Worm (Caenorhabditis elegans) whole organism, L4 larva: ENCODE results near the gene srh-295.

Source experiments
- Y48G9A.11 ChIP-seq: fragments of 200-800 bp; sonication (Bioruptor generic); IDR thresholded peaks from 2 replicates; pipeline ENCODE4 v1.3.6; 2022; ENCODE audit warnings: missing genetic modification reagents, missing genetic modification characterization, missing compliant biosample characterization
- attf-4 ChIP-seq: sonication (generic microtip); optimal IDR thresholded peaks from 3 replicates; lab custom pipeline; 2017; ENCODE audit warnings: missing biosample characterization, missing genetic modification characterization
- ceh-20 ChIP-seq: fragments of 200-800 bp; sonication (Bioruptor generic); IDR thresholded peaks from 2 replicates; pipeline ENCODE4 v1.3.6; 2022; ENCODE audit warnings: missing genetic modification reagents, missing genetic modification characterization, missing compliant biosample characterization
- jun-1 ChIP-seq: fragments of 150-350 bp; optimal IDR thresholded peaks from 2 replicates; lab custom pipeline; 2014; ENCODE audit warnings: missing biosample characterization, missing genetic modification reagents, missing genetic modification characterization
- lim-7 ChIP-seq: fragments of 200-800 bp; sonication (Bioruptor generic); IDR thresholded peaks from 2 replicates; pipeline ENCODE4 v1.3.6; 2022; ENCODE audit warnings: missing genetic modification characterization, missing compliant biosample characterization
- lsy-2 ChIP-seq, 2 experiments: fragments of 150-350 bp in 1 of 2; sonication (generic microtip) in 1 of 2; optimal IDR thresholded peaks; 2 replicates each; lab custom pipeline; 2014 to 2017; ENCODE audit warnings: missing biosample characterization in 2 of 2, missing genetic modification characterization in 2 of 2
- nhr-11 ChIP-seq: fragments of 150-350 bp; optimal IDR thresholded peaks from 2 replicates; lab custom pipeline; 2014; ENCODE audit warnings: missing biosample characterization, missing genetic modification characterization
- nhr-6 ChIP-seq: fragments of 150-350 bp; optimal IDR thresholded peaks from 2 replicates; lab custom pipeline; 2014; ENCODE audit warnings: missing biosample characterization, missing genetic modification characterization
- skn-1 ChIP-seq: fragments of 150-350 bp; optimal IDR thresholded peaks from 2 replicates; lab custom pipeline; 2014; ENCODE audit warnings: missing biosample characterization, missing genetic modification characterization
- snpc-4 ChIP-seq: fragments of 150-350 bp; optimal IDR thresholded peaks from 2 replicates; lab custom pipeline; 2014; ENCODE audit warnings: missing biosample characterization, missing genetic modification characterization

DNA sequence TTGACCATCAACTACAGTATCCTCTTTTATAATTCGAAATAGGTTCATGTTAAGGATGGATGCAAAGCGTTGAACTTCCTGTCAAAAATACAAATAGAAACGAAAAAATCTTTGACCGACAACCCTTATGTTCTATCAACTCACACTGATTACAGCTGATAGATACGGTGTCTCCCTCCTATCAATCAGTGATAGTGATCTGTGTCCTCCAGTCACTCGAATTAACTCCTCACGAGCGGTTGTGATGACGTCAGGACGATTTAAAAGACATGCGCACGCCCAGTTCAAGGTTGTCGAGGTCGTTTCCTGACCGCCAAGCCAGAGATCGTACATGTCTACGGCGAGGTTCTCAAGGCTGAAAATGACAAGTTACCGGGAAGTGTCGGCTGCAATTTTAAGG is 44.4 kb upstream of the srh-295 start:
- no peak for TF ChIP-seq nhr-11 (tag; lab: Kevin White, UChicago)
- TF ChIP-seq lim-7 (GFP tag; lab: Robert Waterston, UW): no peak
- no peak for TF ChIP-seq nhr-6
- TF ChIP-seq attf-4 (tag; lab: Kevin White, UChicago): no peak
- TF ChIP-seq Y48G9A.11 (GFP tag; lab: Robert Waterston, UW): no peak
- no peak for TF ChIP-seq skn-1 (tag; lab: Kevin White, UChicago)
- TF ChIP-seq ceh-20 (GFP tag; lab: Robert Waterston, UW): no peak
- no peak for TF ChIP-seq lsy-2 (tag; optimal IDR thresholded peaks at IDR 0.05; lab: Kevin White, UChicago)
- TF ChIP-seq jun-1 (tag; lab: Kevin White, UChicago): no peak
- TF ChIP-seq snpc-4 (tag; lab: Kevin White, UChicago): no peak
